Fruit fly (Drosophila melanogaster) whole organism, embryonic: ENCODE results near the gene CG6569.

Experiments used
- B-H2 ChIP-seq: fragments of 200-800 bp; sonication (Bioruptor generic); optimal IDR thresholded peaks from 2 replicates; lab custom pipeline; 2018; ENCODE audit warnings: missing biosample characterization, mild to moderate bottlenecking, missing genetic modification characterization
- CG11398 ChIP-seq: fragments of 200-800 bp; sonication (Bioruptor generic); optimal IDR thresholded peaks from 2 replicates; lab custom pipeline; 2016; ENCODE audit warnings: missing biosample characterization, missing genetic modification characterization
- CG13624 ChIP-seq: fragments of 200-800 bp; sonication (Bioruptor generic); optimal IDR thresholded peaks from 2 replicates; lab custom pipeline; 2016; ENCODE audit warnings: missing biosample characterization, missing genetic modification characterization
- CG1602 ChIP-seq: fragments of 200-800 bp; sonication (Bioruptor generic); optimal IDR thresholded peaks from 3 replicates; lab custom pipeline; 2016; ENCODE audit warnings: missing biosample characterization, missing genetic modification characterization
- CG17186 ChIP-seq: fragments of 200-800 bp; sonication (Bioruptor generic); optimal IDR thresholded peaks from 3 replicates; lab custom pipeline; 2017; ENCODE audit warnings: missing biosample characterization, missing genetic modification reagents, missing genetic modification characterization
- CG17829 ChIP-seq: fragments of 200-800 bp; optimal IDR thresholded peaks from 2 replicates; lab custom pipeline; 2019; ENCODE audit warnings: missing biosample characterization, mild to moderate bottlenecking, missing genetic modification characterization, moderate library complexity
- CG2678 ChIP-seq: fragments of 200-800 bp; sonication (Bioruptor generic); optimal IDR thresholded peaks from 3 replicates; lab custom pipeline; 2019; ENCODE audit warnings: missing biosample characterization, mild to moderate bottlenecking, missing genetic modification characterization, moderate library complexity
- CG2889 ChIP-seq: fragments of 200-800 bp; sonication (Bioruptor generic); IDR thresholded peaks from 3 replicates; pipeline ENCODE4 v1.3.6; 2022; ENCODE audit warnings: missing biosample characterization, missing genetic modification characterization
- CG30431 ChIP-seq: fragments of 200-800 bp; sonication (Bioruptor generic); optimal IDR thresholded peaks from 2 replicates; lab custom pipeline; 2017; ENCODE audit warnings: missing biosample characterization, missing genetic modification characterization
- CG32767 ChIP-seq: fragments of 200-800 bp; sonication (Bioruptor generic); IDR thresholded peaks from 2 replicates; pipeline ENCODE4 v1.3.6; 2022; ENCODE audit warnings: missing biosample characterization, missing genetic modification characterization
- CG3407 ChIP-seq: fragments of 200-800 bp; sonication (Bioruptor generic); optimal IDR thresholded peaks from 2 replicates; lab custom pipeline; 2018; ENCODE audit warnings: missing biosample characterization, mild to moderate bottlenecking, missing genetic modification characterization
- CG43689 ChIP-seq: fragments of 200-800 bp; sonication (Bioruptor generic); IDR thresholded peaks from 2 replicates; pipeline ENCODE4 v1.3.6; 2022; ENCODE audit warnings: missing biosample characterization, missing genetic modification characterization
- CG4730 ChIP-seq: fragments of 200-800 bp; sonication (Bioruptor generic); IDR thresholded peaks from 2 replicates; pipeline ENCODE4 v1.3.6; 2022; ENCODE audit warnings: missing biosample characterization, missing genetic modification characterization
- CG4854 ChIP-seq: fragments of 200-800 bp; sonication (Bioruptor generic); optimal IDR thresholded peaks from 2 replicates; lab custom pipeline; 2016; ENCODE audit warnings: missing biosample characterization, missing genetic modification characterization, inconsistent platforms
- CG6791 ChIP-seq: fragments of 200-800 bp; sonication (Bioruptor generic); IDR thresholded peaks from 3 replicates; pipeline ENCODE4 v1.3.6; 2022; ENCODE audit warnings: missing biosample characterization, missing genetic modification characterization; ENCODE audit not compliant: partially characterized antibody
- CG7745 ChIP-seq: fragments of 200-800 bp; sonication (Bioruptor generic); optimal IDR thresholded peaks from 2 replicates; lab custom pipeline; 2018; ENCODE audit warnings: missing biosample characterization, mild to moderate bottlenecking, missing genetic modification characterization, moderate library complexity
- CG8290 ChIP-seq, 3 experiments: fragments of 200-800 bp; sonication (Bioruptor generic); optimal IDR thresholded peaks; 2 replicates each; lab custom pipeline; 2016 to 2019; ENCODE audit warnings: missing biosample characterization in 3 of 3, missing genetic modification characterization in 3 of 3, mild to moderate bottlenecking in 2 of 3, moderate library complexity in 1 of 3
- CG9437 ChIP-seq: fragments of 200-800 bp; sonication (Bioruptor generic); optimal IDR thresholded peaks from 2 replicates; lab custom pipeline; 2018; ENCODE audit warnings: missing biosample characterization, mild to moderate bottlenecking, missing genetic modification characterization
- CG9932 ChIP-seq: fragments of 200-800 bp; sonication (Bioruptor generic); IDR thresholded peaks from 2 replicates; pipeline ENCODE4 v1.3.6; 2022; ENCODE audit warnings: missing biosample characterization, missing genetic modification characterization
- Dip3 ChIP-seq: fragments of 200-800 bp; sonication (Bioruptor generic); optimal IDR thresholded peaks from 3 replicates; lab custom pipeline; 2016; ENCODE audit warnings: missing biosample characterization, missing genetic modification characterization
- Gsc ChIP-seq: fragments of 200-800 bp; sonication (Bioruptor generic); IDR thresholded peaks from 2 replicates; pipeline ENCODE4 v1.3.6; 2022; ENCODE audit warnings: missing biosample characterization, missing genetic modification characterization
- Mad ChIP-seq: fragments of 200-800 bp; sonication (Bioruptor generic); optimal IDR thresholded peaks from 2 replicates; lab custom pipeline; 2016; ENCODE audit warnings: missing biosample characterization, missing genetic modification characterization
- Mrtf ChIP-seq: fragments of 200-800 bp; sonication (Bioruptor generic); IDR thresholded peaks from 3 replicates; pipeline ENCODE4 v1.3.6; 2022; ENCODE audit warnings: missing biosample characterization, missing genetic modification characterization
- Myb ChIP-seq: fragments of 200-800 bp; sonication (Bioruptor generic); optimal IDR thresholded peaks from 2 replicates; lab custom pipeline; 2016; ENCODE audit warnings: missing biosample characterization, missing genetic modification characterization
- Neu2 ChIP-seq: fragments of 200-800 bp; sonication (Bioruptor generic); optimal IDR thresholded peaks from 3 replicates; lab custom pipeline; 2016; ENCODE audit warnings: missing biosample characterization, missing genetic modification characterization, borderline replicate concordance
- Side ChIP-seq: fragments of 200-800 bp; sonication (Bioruptor generic); optimal IDR thresholded peaks from 2 replicates; lab custom pipeline; 2016; ENCODE audit warnings: missing biosample characterization, missing genetic modification characterization
- YL-1 ChIP-seq: fragments of 200-800 bp; sonication (Bioruptor generic); optimal IDR thresholded peaks from 3 replicates; lab custom pipeline; 2017; ENCODE audit warnings: missing biosample characterization, mild to moderate bottlenecking, missing genetic modification characterization
- ap ChIP-seq: fragments of 200-800 bp; sonication (Bioruptor generic); IDR thresholded peaks from 2 replicates; pipeline ENCODE4 v1.3.6; 2022; ENCODE audit warnings: missing biosample characterization, missing genetic modification characterization
- az2 ChIP-seq: fragments of 200-800 bp; sonication (Bioruptor generic); optimal IDR thresholded peaks from 3 replicates; lab custom pipeline; 2016; ENCODE audit warnings: missing biosample characterization, missing genetic modification characterization
- chinmo ChIP-seq: fragments of 200-800 bp; sonication (Bioruptor generic); IDR thresholded peaks from 4 replicates; pipeline ENCODE4 v1.3.6; 2022; ENCODE audit warnings: missing biosample characterization, missing genetic modification characterization; ENCODE audit not compliant: partially characterized antibody
- crc ChIP-seq: fragments of 200-800 bp; sonication (Bioruptor generic); optimal IDR thresholded peaks from 2 replicates; lab custom pipeline; 2016; ENCODE audit warnings: missing biosample characterization, missing genetic modification characterization
- fd64A ChIP-seq: fragments of 200-800 bp; sonication (Bioruptor generic); optimal IDR thresholded peaks from 3 replicates; lab custom pipeline; 2018; ENCODE audit warnings: missing biosample characterization, mild to moderate bottlenecking, missing genetic modification characterization
- gce ChIP-seq: fragments of 200-800 bp; sonication (Bioruptor generic); IDR thresholded peaks from 3 replicates; pipeline ENCODE4 v1.3.6; 2022; ENCODE audit warnings: missing biosample characterization, missing genetic modification characterization
- gro ChIP-seq: fragments of 200-800 bp; sonication (Bioruptor generic); optimal IDR thresholded peaks from 2 replicates; lab custom pipeline; 2016; ENCODE audit warnings: missing biosample characterization, missing genetic modification characterization
- gsb-n ChIP-seq: fragments of 200-800 bp; sonication (Bioruptor generic); optimal IDR thresholded peaks from 3 replicates; lab custom pipeline; 2018; ENCODE audit warnings: missing biosample characterization, mild to moderate bottlenecking, missing genetic modification characterization
- hbn ChIP-seq: fragments of 200-800 bp; sonication (Bioruptor generic); IDR thresholded peaks from 2 replicates; pipeline ENCODE4 v1.3.6; 2022; ENCODE audit warnings: missing biosample characterization, missing genetic modification characterization; ENCODE audit not compliant: partially characterized antibody
- ind ChIP-seq: fragments of 200-800 bp; sonication (Bioruptor generic); optimal IDR thresholded peaks from 3 replicates; lab custom pipeline; 2016; ENCODE audit warnings: missing biosample characterization, missing genetic modification characterization
- jigr1 ChIP-seq: fragments of 200-800 bp; sonication (Bioruptor generic); IDR thresholded peaks from 3 replicates; pipeline ENCODE4 v1.3.6; 2022; ENCODE audit warnings: missing biosample characterization, missing genetic modification characterization
- kay ChIP-seq: fragments of 200-800 bp; sonication (Bioruptor generic); optimal IDR thresholded peaks from 2 replicates; lab custom pipeline; 2016; ENCODE audit warnings: missing biosample characterization, missing genetic modification characterization
- lmd ChIP-seq: fragments of 200-800 bp; sonication (Bioruptor generic); IDR thresholded peaks from 2 replicates; pipeline ENCODE4 v1.3.6; 2022; ENCODE audit warnings: missing biosample characterization, missing genetic modification characterization
- maf-S ChIP-seq: fragments of 200-800 bp; sonication (Bioruptor generic); optimal IDR thresholded peaks from 2 replicates; lab custom pipeline; 2016; ENCODE audit warnings: missing biosample characterization, missing genetic modification characterization
- oc ChIP-seq: fragments of 200-800 bp; sonication (Bioruptor generic); optimal IDR thresholded peaks from 2 replicates; lab custom pipeline; 2018; ENCODE audit warnings: missing biosample characterization, mild to moderate bottlenecking, missing genetic modification characterization, moderate library complexity
- salm ChIP-seq: fragments of 200-800 bp; sonication (Bioruptor generic); optimal IDR thresholded peaks from 2 replicates; lab custom pipeline; 2018; ENCODE audit warnings: missing biosample characterization, mild to moderate bottlenecking, missing genetic modification characterization
- scrt ChIP-seq: fragments of 200-800 bp; sonication (Bioruptor generic); optimal IDR thresholded peaks from 2 replicates; lab custom pipeline; 2018; ENCODE audit warnings: missing biosample characterization, mild to moderate bottlenecking, missing genetic modification characterization, moderate library complexity
- sens-2 ChIP-seq: fragments of 200-800 bp; sonication (Bioruptor generic); IDR thresholded peaks from 2 replicates; pipeline ENCODE4 v1.3.6; 2022; ENCODE audit warnings: missing biosample characterization, missing genetic modification characterization
- shn ChIP-seq: fragments of 200-800 bp; sonication (Bioruptor generic); optimal IDR thresholded peaks from 3 replicates; lab custom pipeline; 2016; ENCODE audit warnings: missing biosample characterization, missing genetic modification characterization
- sna ChIP-seq: fragments of 200-800 bp; sonication (Bioruptor generic); IDR thresholded peaks from 2 replicates; pipeline ENCODE4 v1.3.6; 2022; ENCODE audit warnings: missing biosample characterization, missing genetic modification characterization; ENCODE audit not compliant: partially characterized antibody
- tap ChIP-seq: fragments of 200-800 bp; optimal IDR thresholded peaks from 3 replicates; lab custom pipeline; 2019; ENCODE audit warnings: missing biosample characterization, mild to moderate bottlenecking, missing genetic modification characterization, moderate library complexity
- ttk ChIP-seq: fragments of 200-800 bp; sonication (Bioruptor generic); IDR thresholded peaks from 2 replicates; pipeline ENCODE4 v2.1.2; 2022; ENCODE audit warnings: missing biosample characterization, missing genetic modification characterization
- tx ChIP-seq: fragments of 200-800 bp; sonication (Bioruptor generic); optimal IDR thresholded peaks from 2 replicates; lab custom pipeline; 2016; ENCODE audit warnings: missing biosample characterization, missing genetic modification characterization

The CG6569 gene

dm6 chr3R:21862137-21862850, 5.4 kb downstream of the CG6569 start (continued):
- no peak for TF ChIP-seq B-H2 (GFP tag; lab: Kevin White, UChicago)
- TF ChIP-seq CG43689 (GFP tag; lab: Robert Waterston, UW): 0 out of 2 replicates have a peak, but pooled peaks have one; percentile 16
- TF ChIP-seq YL-1 (GFP tag; lab: Kevin White, UChicago): peak; percentile 46
- TF ChIP-seq CG8290 (GFP tag; optimal IDR thresholded peaks at IDR 0.05; lab: Kevin White, UChicago): peak; percentile 68
- TF ChIP-seq CG8290 (tag; optimal IDR thresholded peaks at IDR 0.05; lab: Kevin White, UChicago): peak; percentile 15 to 39
- TF ChIP-seq Mad (GFP tag; lab: Kevin White, UChicago): peak; percentile 31
- peak; percentile 41 for TF ChIP-seq kay
- no peak for TF ChIP-seq CG9932 (GFP tag; lab: Robert Waterston, UW)
- no peak for TF ChIP-seq hbn (GFP tag; lab: Robert Waterston, UW)
- TF ChIP-seq Side (GFP tag; lab: Kevin White, UChicago): peak; percentile 36
- TF ChIP-seq oc (tag; lab: Kevin White, UChicago): peak; percentile 87
- no peak for TF ChIP-seq Dip3 (GFP tag; lab: Kevin White, UChicago)
- peak; percentile 80 for TF ChIP-seq sens-2
- peak; percentile 75 for TF ChIP-seq CG2678 (tag; lab: Kevin White, UChicago)
- TF ChIP-seq tap: peak; percentile 56
- TF ChIP-seq CG7745: no peak
- peak; percentile 88 for TF ChIP-seq CG3407 (GFP tag; lab: Kevin White, UChicago)
- peak; percentile 57 for TF ChIP-seq CG30431
- no peak; the same call in 2 of the 3 replicates for TF ChIP-seq Mrtf (GFP tag; lab: Robert Waterston, UW)
- TF ChIP-seq CG9437: peak; percentile 64
- TF ChIP-seq jigr1 (GFP tag; lab: Robert Waterston, UW): no peak
- peak; percentile 85 for TF ChIP-seq az2 (GFP tag; lab: Kevin White, UChicago)
- no peak for TF ChIP-seq CG13624 (GFP tag; lab: Kevin White, UChicago)
- TF ChIP-seq gsb-n (tag; lab: Kevin White, UChicago): peak; percentile 94
- no peak for TF ChIP-seq CG6791
- peak; percentile 93 for TF ChIP-seq CG17829 (tag; lab: Kevin White, UChicago)
- peak; percentile 53 for TF ChIP-seq CG4854
- TF ChIP-seq scrt (GFP tag; lab: Kevin White, UChicago): peak; percentile 25
- peak; percentile 50; the same call in 1 of the 2 replicates for TF ChIP-seq CG4730 (GFP tag; lab: Robert Waterston, UW)
- TF ChIP-seq CG11398 (GFP tag; lab: Kevin White, UChicago): no peak
- peak; percentile 69 for TF ChIP-seq CG1602
- no peak for TF ChIP-seq sna (GFP tag; lab: Robert Waterston, UW)
- no peak for TF ChIP-seq Myb
- TF ChIP-seq chinmo: no peak
- no peak for TF ChIP-seq Gsc (GFP tag; lab: Robert Waterston, UW)
- TF ChIP-seq CG17186 (GFP tag; lab: Kevin White, UChicago): peak; percentile 21
- TF ChIP-seq tx: no peak
- no peak for TF ChIP-seq CG2889 (GFP tag; lab: Robert Waterston, UW)
- TF ChIP-seq gce (GFP tag; lab: Robert Waterston, UW): peak; percentile 81
- TF ChIP-seq ind: peak; percentile 39
- TF ChIP-seq fd64A (GFP tag; lab: Kevin White, UChicago): peak; percentile 72
- no peak for TF ChIP-seq Neu2
- TF ChIP-seq crc (GFP tag; lab: Kevin White, UChicago): no peak
- peak; percentile 76 for TF ChIP-seq ttk (GFP tag; lab: Robert Waterston, UW)
- peak; percentile 65 for TF ChIP-seq CG32767 (GFP tag; lab: Robert Waterston, UW)
- TF ChIP-seq ap (GFP tag; lab: Robert Waterston, UW): peak; percentile 69
- TF ChIP-seq salm: peak; percentile 86
- TF ChIP-seq shn (GFP tag; lab: Kevin White, UChicago): no peak
- TF ChIP-seq gro (GFP tag; lab: Kevin White, UChicago): no peak
- peak; percentile 42 for TF ChIP-seq maf-S (GFP tag; lab: Kevin White, UChicago)
- peak; percentile 72 for TF ChIP-seq lmd (GFP tag; lab: Robert Waterston, UW)
